Fruit fly (Drosophila melanogaster) whole organism, larva: ENCODE measurements around the gene Kaz-m1.

ENCODE experiments used
- noc ChIP-seq: fragments of 200-800 bp; sonication (Bioruptor generic); optimal IDR thresholded peaks from 3 replicates; lab custom pipeline; 2019; ENCODE audit warnings: missing biosample characterization, mild to moderate bottlenecking, missing genetic modification characterization, moderate library complexity

The Kaz-m1 gene

dm6 chr3R:26036153-26037144 lies 21.9 kb downstream of the Kaz-m1 start:
- peak; percentile 13 for TF ChIP-seq noc

- TF ChIP-seq noc = no peak
These were observed 23.4 kb downstream of the Kaz-m1 start for dm6 chr3R:26037899-26038298.

- no peak for TF ChIP-seq noc
These were observed 25.3 kb downstream of the Kaz-m1 start for dm6 chr3R:26039793-26040335.

dm6 chr3R:26041417-26042101 lies 27.0 kb downstream of the Kaz-m1 start, which contains the start of gene gro:
gro (plus strand) TSS chr3R:26041736.
- no peak for TF ChIP-seq noc

dm6 chr3R:26042131-26042885 lies 27.8 kb downstream of the Kaz-m1 start:
- TF ChIP-seq noc = peak; percentile 95

dm6 chr3R:26052150-26052908 lies 37.8 kb downstream of the Kaz-m1 start, which contains the start of the genes Exo84 and Vps2:
Exo84 (minus strand) TSS chr3R:26052257.
Vps2 (plus strand) TSS chr3R:26052821.
- no peak for TF ChIP-seq noc

- peak; percentile 79 for TF ChIP-seq noc
These were observed 40.7 kb downstream of the Kaz-m1 start, which contains the start of gene Cmpk for dm6 chr3R:26055214-26055632. Cmpk (minus strand) TSS chr3R:26055438.

- no peak for TF ChIP-seq noc
These were observed 41.9 kb downstream of the Kaz-m1 start, which contains the start of the genes Sld5 and CG14543 for dm6 chr3R:26056381-26056780. Sld5 (minus strand) TSS chr3R:26056547. CG14543 (plus strand) TSS chr3R:26056630.

- no peak for TF ChIP-seq noc
These were observed 43.5 kb downstream of the Kaz-m1 start, which contains the start of the genes PIG-P and Tcs6 for dm6 chr3R:26058066-26058465. PIG-P (minus strand) TSS chr3R:26058223. Tcs6 (minus strand) TSS chr3R:26058223.

- TF ChIP-seq noc = peak; percentile 76
These were observed 44.7 kb downstream of the Kaz-m1 start, which contains the start of the genes RpL34a and Trmt61 for dm6 chr3R:26059195-26059594. RpL34a (minus strand) TSS chr3R:26059267. Trmt61 (plus strand) TSS chr3R:26059496.

dm6 chr3R:26062911-26063310 lies 48.4 kb downstream of the Kaz-m1 start, which contains the start of gene CG14551:
CG14551 (minus strand) TSS chr3R:26063011.
- TF ChIP-seq noc = no peak

- TF ChIP-seq noc = no peak
These were observed 50.2 kb downstream of the Kaz-m1 start for dm6 chr3R:26064708-26065107.
